Fruit fly (Drosophila melanogaster): ENCODE measurements around the gene CG34041.

DNA sequence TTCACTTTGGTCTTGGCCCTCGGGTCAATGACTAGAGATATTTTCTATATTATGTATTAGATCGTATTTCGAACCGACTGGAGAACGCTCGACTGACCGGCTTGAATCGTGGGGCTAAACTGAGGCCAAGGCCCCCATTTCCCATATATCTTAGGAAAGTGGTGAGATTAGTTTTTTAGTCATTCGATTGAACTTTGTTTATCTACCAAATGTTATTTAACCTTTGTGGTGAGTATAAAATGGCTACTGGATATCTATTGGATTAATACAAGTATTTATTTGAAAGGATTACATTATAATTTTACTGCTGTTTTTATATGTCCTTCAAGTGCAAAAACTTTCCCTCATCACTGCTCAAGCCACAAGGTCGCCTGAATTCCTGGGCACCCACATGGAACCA lies 4.4 kb upstream of the CG34041 start, which contains the start of gene CG31371:
- TF ChIP-seq Mnt (GFP tag; optimal IDR thresholded peaks at IDR 0.05) (no peak), CG1620 (GFP tag; optimal IDR thresholded peaks at IDR 0.05) (no peak), bab1 (GFP tag; optimal IDR thresholded peaks at IDR 0.05) (no peak)

Data from whole organism, adult.